Fruit fly (Drosophila melanogaster): ENCODE data around the gene ush.

The ush gene

dm6 chr2L:526192-526923 is 50.3 kb downstream of the ush start (continued):
- TF ChIP-seq Myb (GFP tag; optimal IDR thresholded peaks at IDR 0.05) (no peak), CG2129 (GFP tag; IDR thresholded peaks at IDR 0.05; ENCODE audit: partially characterized antibody) (no peak), Elba2 (GFP tag; optimal IDR thresholded peaks at IDR 0.05) (no peak), CG2120 (GFP tag; optimal IDR thresholded peaks at IDR 0.05) (peak; percentile 35), CG14014 (GFP tag; IDR thresholded peaks at IDR 0.05) (no peak), inv (GFP tag; IDR thresholded peaks at IDR 0.05; ENCODE audit: partially characterized antibody) (no peak), Neu2 (GFP tag; optimal IDR thresholded peaks at IDR 0.05; ENCODE audit: borderline replicate concordance) (no peak), CG9797 (GFP tag; optimal IDR thresholded peaks at IDR 0.05) (no peak), CoRest (tag; optimal IDR thresholded peaks at IDR 0.05) (peak; percentile 8), ems (GFP tag; optimal IDR thresholded peaks at IDR 0.05) (no peak), Eip74EF (GFP tag; optimal IDR thresholded peaks at IDR 0.05) (no peak), CG31441 (GFP tag; IDR thresholded peaks at IDR 0.05) (no peak), H2.0 (GFP tag; IDR thresholded peaks at IDR 0.05) (no peak), Doc3 (GFP tag; IDR thresholded peaks at IDR 0.05; ENCODE audit: partially characterized antibody) (no peak), sc (optimal IDR thresholded peaks at IDR 0.05) (no peak), sc (GFP tag; optimal IDR thresholded peaks at IDR 0.05) (no peak), CG9932 (GFP tag; IDR thresholded peaks at IDR 0.05) (no peak), ham (GFP tag; IDR thresholded peaks at IDR 0.05) (no peak), CG7271 (tag; optimal IDR thresholded peaks at IDR 0.05) (no peak), CG17359 (tag; optimal IDR thresholded peaks at IDR 0.05) (no peak), CG8359 (GFP tag; optimal IDR thresholded peaks at IDR 0.05; ENCODE audit: borderline replicate concordance) (no peak), CG10462 (GFP tag; optimal IDR thresholded peaks at IDR 0.05) (no peak), nmo (GFP tag; optimal IDR thresholded peaks at IDR 0.05) (no peak), cad (GFP tag; optimal IDR thresholded peaks at IDR 0.05) (no peak), Opbp (GFP tag; IDR thresholded peaks at IDR 0.05; ENCODE audit: partially characterized antibody) (no peak), CG1233 (GFP tag; optimal IDR thresholded peaks at IDR 0.05) (no peak), MTF-1 (GFP tag; optimal IDR thresholded peaks at IDR 0.05; ENCODE audit: borderline replicate concordance) (no peak), CG11456 (GFP tag; IDR thresholded peaks at IDR 0.05) (no peak), dmrt99B (tag; optimal IDR thresholded peaks at IDR 0.05) (peak; percentile 34), Ptx1 (GFP tag; IDR thresholded peaks at IDR 0.05) (no peak), Deaf1 (tag; optimal IDR thresholded peaks at IDR 0.05) (peak; percentile 17), CG18599 (GFP tag; optimal IDR thresholded peaks at IDR 0.05) (peak; percentile 61), Dref (GFP tag; IDR thresholded peaks at IDR 0.05) (no peak), Fer3 (tag; optimal IDR thresholded peaks at IDR 0.05) (peak; percentile 3), tx (GFP tag; optimal IDR thresholded peaks at IDR 0.05) (no peak), sens (GFP tag) (peak; percentile 61), repo (GFP tag; optimal IDR thresholded peaks at IDR 0.05) (no peak), mirr (GFP tag; optimal IDR thresholded peaks at IDR 0.05) (no peak), Ravus (GFP tag; IDR thresholded peaks at IDR 0.05) (no peak), Med (GFP tag) (peak; percentile 51), Ets65A (GFP tag) (peak; percentile 35), Dad (GFP tag; optimal IDR thresholded peaks at IDR 0.05) (no peak), row (GFP tag; IDR thresholded peaks at IDR 0.05) (0 out of 3 replicates have a peak, but pooled peaks have one; percentile 14), CG7556 (GFP tag; optimal IDR thresholded peaks at IDR 0.05) (peak; percentile 6), Awh (GFP tag; IDR thresholded peaks at IDR 0.05) (no peak), Bteb2 (GFP tag; optimal IDR thresholded peaks at IDR 0.05) (no peak), knrl (GFP tag; IDR thresholded peaks at IDR 0.05; ENCODE audit: partially characterized antibody) (no peak), grau (tag; optimal IDR thresholded peaks at IDR 0.05) (peak; percentile 18), Stat92E (GFP tag; optimal IDR thresholded peaks at IDR 0.05) (no peak), zen (tag; optimal IDR thresholded peaks at IDR 0.05) (no peak)

All from whole organism, embryonic.